Worm (Caenorhabditis elegans) whole organism, L1 larva: ENCODE data around the gene R05G6.5.
A peak's percentile ranks its signal among the peaks of the same experiment; 100 is the strongest.

Experiments used
- C04F5.9 ChIP-seq: sonication (generic microtip); optimal IDR thresholded peaks from 2 replicates; lab custom pipeline; 2016; ENCODE audit warnings: missing genetic modification characterization, missing compliant biosample characterization
- C16A3.4 ChIP-seq: fragments of 150-350 bp; optimal IDR thresholded peaks from 2 replicates; lab custom pipeline; 2014; ENCODE audit warnings: missing biosample characterization, missing genetic modification characterization
- aha-1 ChIP-seq: fragments of 150-350 bp; optimal IDR thresholded peaks from 2 replicates; lab custom pipeline; 2014; ENCODE audit warnings: missing biosample characterization, missing genetic modification characterization
- ama-1 ChIP-seq: fragments of 150-350 bp; optimal IDR thresholded peaks from 2 replicates; lab custom pipeline; 2014
- blmp-1 ChIP-seq: fragments of 150-350 bp; optimal IDR thresholded peaks from 2 replicates; lab custom pipeline; 2014; ENCODE audit warnings: missing biosample characterization, missing genetic modification characterization
- ceh-63 ChIP-seq: fragments of 200-800 bp; sonication (Bioruptor generic); optimal IDR thresholded peaks from 2 replicates; lab custom pipeline; 2018; ENCODE audit warnings: mild to moderate bottlenecking, missing genetic modification characterization, missing compliant biosample characterization
- ceh-8 ChIP-seq: fragments of 200-800 bp; sonication (Bioruptor generic); optimal IDR thresholded peaks from 2 replicates; lab custom pipeline; 2018; ENCODE audit warnings: mild to moderate bottlenecking, missing genetic modification characterization, moderate library complexity, missing compliant biosample characterization
- ceh-88 ChIP-seq: fragments of 200-800 bp; sonication (Bioruptor generic); IDR thresholded peaks from 2 replicates; pipeline ENCODE4 v1.3.6; 2022; ENCODE audit warnings: missing genetic modification characterization, missing compliant biosample characterization
- ceh-90 ChIP-seq: sonication (generic microtip); optimal IDR thresholded peaks from 2 replicates; lab custom pipeline; 2016; ENCODE audit warnings: missing genetic modification characterization, missing compliant biosample characterization
- dpl-1 ChIP-seq, 3 experiments: fragments of 150-350 bp in 2 of 3; sonication (generic microtip) in 1 of 3; optimal IDR thresholded peaks; 2 replicates each; lab custom pipeline; 2014 to 2017; ENCODE audit warnings: missing biosample characterization in 3 of 3, missing genetic modification characterization in 3 of 3, missing genetic modification reagents in 3 of 3
- dsc-1 ChIP-seq: sonication (generic microtip); optimal IDR thresholded peaks from 2 replicates; lab custom pipeline; 2016; ENCODE audit warnings: mild to moderate bottlenecking, missing genetic modification characterization, missing compliant biosample characterization
- efl-3 ChIP-seq: fragments of 200-800 bp; sonication (Bioruptor generic); optimal IDR thresholded peaks from 2 replicates; lab custom pipeline; 2018; ENCODE audit warnings: mild to moderate bottlenecking, missing genetic modification characterization, missing compliant biosample characterization
- egl-13 ChIP-seq: sonication (generic microtip); optimal IDR thresholded peaks from 2 replicates; lab custom pipeline; 2016; ENCODE audit warnings: missing genotype, missing genetic modification reagents, missing genetic modification characterization, missing compliant biosample characterization
- elt-2 ChIP-seq: sonication (generic microtip); optimal IDR thresholded peaks from 2 replicates; lab custom pipeline; 2016; ENCODE audit warnings: missing genetic modification characterization, mild to moderate bottlenecking, inconsistent platforms, missing compliant biosample characterization, missing genetic modification reagents
- elt-3 ChIP-seq, 6 experiments: fragments of 150-350 bp in 1 of 6; sonication (generic microtip); optimal IDR thresholded peaks; 2 replicates each; lab custom pipeline; 2017 to 2018; ENCODE audit warnings: missing biosample characterization in 6 of 6, missing genetic modification characterization in 6 of 6, inconsistent platforms in 1 of 6
- fkh-10 ChIP-seq: sonication (generic microtip); optimal IDR thresholded peaks from 2 replicates; lab custom pipeline; 2017; ENCODE audit warnings: missing biosample characterization, missing genetic modification reagents, missing genetic modification characterization
- fkh-8 ChIP-seq: sonication (generic microtip); optimal IDR thresholded peaks from 2 replicates; lab custom pipeline; 2016; ENCODE audit warnings: mild to moderate bottlenecking, missing genetic modification characterization, missing compliant biosample characterization
- hlh-17 ChIP-seq: fragments of 200-800 bp; sonication (Bioruptor generic); optimal IDR thresholded peaks from 2 replicates; lab custom pipeline; 2018; ENCODE audit warnings: missing genetic modification characterization, mild to moderate bottlenecking, missing compliant biosample characterization, moderate library complexity, borderline replicate concordance
- hlh-4 ChIP-seq: sonication (generic microtip); optimal IDR thresholded peaks from 2 replicates; lab custom pipeline; 2016; ENCODE audit warnings: mild to moderate bottlenecking, missing genetic modification characterization, missing compliant biosample characterization
- hpl-2 ChIP-seq: fragments of 150-350 bp; optimal IDR thresholded peaks from 2 replicates; lab custom pipeline; 2014; ENCODE audit warnings: missing biosample characterization, missing genetic modification reagents, missing genetic modification characterization
- irx-1 ChIP-seq: sonication (generic microtip); optimal IDR thresholded peaks from 2 replicates; lab custom pipeline; 2016; ENCODE audit warnings: missing genetic modification characterization, missing compliant biosample characterization
- isw-1 ChIP-seq: fragments of 200-800 bp; sonication (Bioruptor generic); IDR thresholded peaks from 2 replicates; pipeline ENCODE4 v1.3.6; 2022; ENCODE audit warnings: missing genetic modification characterization, missing compliant biosample characterization
- lin-13 ChIP-seq: fragments of 150-350 bp; optimal IDR thresholded peaks from 2 replicates; lab custom pipeline; 2014; ENCODE audit warnings: missing biosample characterization, missing genetic modification reagents, missing genetic modification characterization
- lin-15B ChIP-seq: fragments of 150-350 bp; sonication (generic microtip); optimal IDR thresholded peaks from 3 replicates; lab custom pipeline; 2014; ENCODE audit warnings: missing biosample characterization, missing genetic modification characterization
- lin-35 ChIP-seq, 2 experiments: fragments of 150-350 bp; optimal IDR thresholded peaks; 2 replicates each; lab custom pipeline; 2014; ENCODE audit warnings: missing biosample characterization in 2 of 2, missing genetic modification characterization in 2 of 2, missing genetic modification reagents in 2 of 2
- lin-39 ChIP-seq: fragments of 150-350 bp; optimal IDR thresholded peaks from 2 replicates; lab custom pipeline; 2014; ENCODE audit warnings: missing biosample characterization, missing genetic modification reagents, missing genetic modification characterization
- lir-3 ChIP-seq: sonication (generic microtip); optimal IDR thresholded peaks from 2 replicates; lab custom pipeline; 2016; ENCODE audit warnings: mild to moderate bottlenecking, missing genetic modification characterization, moderate library complexity, missing compliant biosample characterization; ENCODE audit not compliant: poor library complexity
- mab-9 ChIP-seq: fragments of 200-800 bp; sonication (Bioruptor generic); IDR thresholded peaks from 2 replicates; pipeline ENCODE4 v1.3.6; 2022; ENCODE audit warnings: missing genetic modification reagents, missing genetic modification characterization, missing compliant biosample characterization
- mdl-1 ChIP-seq, 2 experiments: fragments of 150-350 bp; optimal IDR thresholded peaks; 2 replicates each; lab custom pipeline; 2014 to 2017; ENCODE audit warnings: missing biosample characterization in 2 of 2, missing genetic modification characterization in 2 of 2, inconsistent platforms in 1 of 2
- mep-1 ChIP-seq: fragments of 150-350 bp; optimal IDR thresholded peaks from 2 replicates; lab custom pipeline; 2014; ENCODE audit warnings: missing biosample characterization, missing genetic modification characterization
- nhr-11 ChIP-seq: fragments of 150-350 bp; optimal IDR thresholded peaks from 2 replicates; lab custom pipeline; 2014; ENCODE audit warnings: missing biosample characterization, missing genetic modification characterization
- nhr-19 ChIP-seq: fragments of 200-800 bp; sonication (Bioruptor generic); conservative IDR thresholded peaks from 2 replicates; pipeline ENCODE4 v1.3.6; 2022; ENCODE audit warnings: missing genetic modification characterization, missing compliant biosample characterization
- nhr-237 ChIP-seq: fragments of 150-350 bp; optimal IDR thresholded peaks from 2 replicates; lab custom pipeline; 2014; ENCODE audit warnings: missing biosample characterization, missing genetic modification characterization
- nhr-47 ChIP-seq: sonication (generic microtip); optimal IDR thresholded peaks from 2 replicates; lab custom pipeline; 2016; ENCODE audit warnings: mild to moderate bottlenecking, missing genetic modification characterization, moderate library complexity, missing compliant biosample characterization
- nhr-77 ChIP-seq: fragments of 150-350 bp; optimal IDR thresholded peaks from 2 replicates; lab custom pipeline; 2014; ENCODE audit warnings: missing biosample characterization, missing genetic modification characterization
- nhr-84 ChIP-seq: sonication (generic microtip); optimal IDR thresholded peaks from 2 replicates; lab custom pipeline; 2017; ENCODE audit warnings: missing biosample characterization, missing genetic modification characterization
- nhr-85 ChIP-seq: sonication (generic microtip); peaks from one replicate; lab custom pipeline; 2016; ENCODE audit warnings: missing genetic modification characterization, inconsistent platforms, missing compliant biosample characterization
- nhr-90 ChIP-seq: sonication (generic microtip); optimal IDR thresholded peaks from 2 replicates; lab custom pipeline; 2016; ENCODE audit warnings: mild to moderate bottlenecking, missing genetic modification characterization, missing compliant biosample characterization; ENCODE audit not compliant: poor library complexity
- pax-3 ChIP-seq: fragments of 200-800 bp; sonication (Bioruptor generic); optimal IDR thresholded peaks from 2 replicates; lab custom pipeline; 2018; ENCODE audit warnings: mild to moderate bottlenecking, missing genetic modification characterization, moderate library complexity, missing compliant biosample characterization
- pqm-1 ChIP-seq: sonication (generic microtip); optimal IDR thresholded peaks from 3 replicates; lab custom pipeline; 2017; ENCODE audit warnings: missing biosample characterization, missing genetic modification characterization
- rnt-1 ChIP-seq: sonication (generic microtip); optimal IDR thresholded peaks from 2 replicates; lab custom pipeline; 2016; ENCODE audit warnings: mild to moderate bottlenecking, missing genetic modification characterization, moderate library complexity, missing compliant biosample characterization
- snpc-4 ChIP-seq: fragments of 150-350 bp; optimal IDR thresholded peaks from 2 replicates; lab custom pipeline; 2014; ENCODE audit warnings: missing biosample characterization, missing genetic modification characterization
- snu-23 ChIP-seq: sonication (generic microtip); optimal IDR thresholded peaks from 2 replicates; lab custom pipeline; 2016; ENCODE audit warnings: missing genetic modification characterization, missing compliant biosample characterization
- sox-4 ChIP-seq: sonication (generic microtip); optimal IDR thresholded peaks from 2 replicates; lab custom pipeline; 2016; ENCODE audit warnings: missing genetic modification characterization, missing compliant biosample characterization
- sptf-1 ChIP-seq: fragments of 150-350 bp; optimal IDR thresholded peaks from 2 replicates; lab custom pipeline; 2014; ENCODE audit warnings: missing biosample characterization, missing genetic modification characterization
- swsn-7 ChIP-seq: sonication (generic microtip); optimal IDR thresholded peaks from 2 replicates; lab custom pipeline; 2016; ENCODE audit warnings: missing genetic modification characterization, missing compliant biosample characterization
- tlp-1 ChIP-seq: fragments of 150-350 bp; optimal IDR thresholded peaks from 2 replicates; lab custom pipeline; 2014; ENCODE audit warnings: missing biosample characterization, missing genetic modification characterization
- unc-130 ChIP-seq: fragments of 150-350 bp; optimal IDR thresholded peaks from 2 replicates; lab custom pipeline; 2017; ENCODE audit warnings: missing biosample characterization, missing genetic modification characterization, inconsistent platforms
- unc-30 ChIP-seq: sonication (generic microtip); optimal IDR thresholded peaks from 2 replicates; lab custom pipeline; 2017; ENCODE audit warnings: missing biosample characterization, missing genetic modification characterization
- unc-62 ChIP-seq: fragments of 150-350 bp; optimal IDR thresholded peaks from 2 replicates; lab custom pipeline; 2014; ENCODE audit warnings: missing biosample characterization, missing genetic modification reagents, missing genetic modification characterization
- unc-98 ChIP-seq: fragments of 200-800 bp; sonication (Bioruptor generic); IDR thresholded peaks from 2 replicates; pipeline ENCODE4 v1.3.6; 2022; ENCODE audit warnings: missing genetic modification characterization, missing compliant biosample characterization
- xbp-1 ChIP-seq: sonication (generic microtip); optimal IDR thresholded peaks from 2 replicates; lab custom pipeline; 2016; ENCODE audit warnings: missing genetic modification characterization, missing compliant biosample characterization
- ztf-4 ChIP-seq: fragments of 150-350 bp; optimal IDR thresholded peaks from 2 replicates; lab custom pipeline; 2014; ENCODE audit warnings: missing biosample characterization, missing genetic modification characterization

R05G6.5 gene

ce11 chrIV:7552958-7553553 is 44.9 kb downstream of the R05G6.5 start, which contains the start of gene dif-1 (continued):
- TF ChIP-seq ceh-90 (tag; lab: Kevin White, UChicago) = no peak
- no peak for TF ChIP-seq unc-62 (GFP tag; lab: Kevin White, UChicago)
- peak; percentile 56 for TF ChIP-seq blmp-1
- TF ChIP-seq mdl-1 (tag; optimal IDR thresholded peaks at IDR 0.05; lab: Kevin White, UChicago) = no peak
- no peak for TF ChIP-seq xbp-1
- TF ChIP-seq irx-1 (tag; lab: Kevin White, UChicago) = no peak
- TF ChIP-seq nhr-19 (GFP tag; lab: Robert Waterston, UW) = no peak; the same call in 1 of the 2 replicates
- TF ChIP-seq ztf-4 (tag; lab: Kevin White, UChicago) = no peak
- no peak for TF ChIP-seq nhr-90 (tag; lab: Kevin White, UChicago)
- TF ChIP-seq mep-1 (tag; lab: Kevin White, UChicago) = peak; percentile 5
- no peak for TF ChIP-seq nhr-77
- TF ChIP-seq lir-3 (tag; lab: Kevin White, UChicago) = no peak
- no peak for TF ChIP-seq lin-39 (tag; lab: Kevin White, UChicago)
- peak; percentile 58 for TF ChIP-seq snu-23
- no peak for TF ChIP-seq dsc-1 (tag; lab: Kevin White, UChicago)
- TF ChIP-seq unc-30 (tag; lab: Kevin White, UChicago) = no peak
- no peak for TF ChIP-seq snpc-4
- no peak for TF ChIP-seq nhr-84 (tag; lab: Kevin White, UChicago)
- no peak for TF ChIP-seq nhr-237 (tag; lab: Kevin White, UChicago)
- no peak for TF ChIP-seq unc-98 (GFP tag; lab: Robert Waterston, UW)
- TF ChIP-seq isw-1 (GFP tag; lab: Robert Waterston, UW) = no peak
- TF ChIP-seq lin-15B (tag; lab: Kevin White, UChicago) = no peak
- TF ChIP-seq ama-1 (lab: Kevin White, UChicago) = no peak
- TF ChIP-seq fkh-8 (tag; lab: Kevin White, UChicago) = no peak
- no peak for TF ChIP-seq ceh-88 (GFP tag; lab: Robert Waterston, UW)
- no peak for TF ChIP-seq fkh-10
- no peak for TF ChIP-seq dpl-1 (GFP tag; optimal IDR thresholded peaks at IDR 0.05; lab: Kevin White, UChicago)
- TF ChIP-seq nhr-11 (tag; lab: Kevin White, UChicago) = no peak
- no peak for TF ChIP-seq C16A3.4 (tag; lab: Kevin White, UChicago)
- no peak for TF ChIP-seq sox-4
- no peak for TF ChIP-seq sptf-1 (tag; lab: Kevin White, UChicago)
- no peak for TF ChIP-seq pqm-1
- TF ChIP-seq pax-3 (tag; lab: Kevin White, UChicago) = no peak
- TF ChIP-seq C04F5.9 (tag; lab: Kevin White, UChicago) = no peak
- peak in 2 of 6 experiments; percentile 23 to 35 for TF ChIP-seq elt-3 (tag; optimal IDR thresholded peaks at IDR 0.05; lab: Kevin White, UChicago)
- no peak for TF ChIP-seq mab-9 (GFP tag; lab: Robert Waterston, UW)
- TF ChIP-seq ceh-8 = no peak
- TF ChIP-seq hlh-4 = no peak
- no peak for TF ChIP-seq egl-13
- no peak for TF ChIP-seq ceh-63
- peak in 1 of 2 experiments; percentile 54 for TF ChIP-seq lin-35 (GFP tag; optimal IDR thresholded peaks at IDR 0.05; lab: Kevin White, UChicago)
- peak; percentile 65 for TF ChIP-seq elt-2
- no peak for TF ChIP-seq hpl-2 (GFP tag; lab: Kevin White, UChicago)
- peak; percentile 31 for TF ChIP-seq rnt-1 (tag; lab: Kevin White, UChicago)
- TF ChIP-seq lin-13 (GFP tag; lab: Kevin White, UChicago) = no peak
- TF ChIP-seq tlp-1 (tag; lab: Kevin White, UChicago) = no peak
- TF ChIP-seq nhr-47 = no peak
- no peak for TF ChIP-seq aha-1 (tag; lab: Kevin White, UChicago)
- no peak for TF ChIP-seq nhr-85 (tag; lab: Kevin White, UChicago)
- no peak for TF ChIP-seq unc-130
- TF ChIP-seq hlh-17 (GFP tag; lab: Kevin White, UChicago) = no peak
- no peak for TF ChIP-seq efl-3 (GFP tag; lab: Kevin White, UChicago)
- no peak for TF ChIP-seq swsn-7 (tag; lab: Kevin White, UChicago)
